Fruit fly (Drosophila melanogaster): Measurements from ENCODE around the gene CG7202.

CG7202 gene

dm6 chr3L:21515823-21516715 lies 23.5 kb upstream of the CG7202 start, which contains the start of the genes SAK and Cdk12 (continued):
- TF ChIP-seq NC2β (GFP tag; optimal IDR thresholded peaks at IDR 0.05) (no peak), Six4 (GFP tag; optimal IDR thresholded peaks at IDR 0.05) (peak; percentile 80), ttk (GFP tag; IDR thresholded peaks at IDR 0.05) (peak; percentile 82), psq (GFP tag; optimal IDR thresholded peaks at IDR 0.05) (peak; percentile 63), lov (optimal IDR thresholded peaks at IDR 0.05) (no peak), lov (GFP tag; IDR thresholded peaks at IDR 0.05) (no peak), CG14441 (GFP tag; IDR thresholded peaks at IDR 0.05) (peak; percentile 77), CG12391 (tag; optimal IDR thresholded peaks at IDR 0.05) (peak; percentile 91), CG30403 (GFP tag; optimal IDR thresholded peaks at IDR 0.05) (peak; percentile 92), bbx (GFP tag; IDR thresholded peaks at IDR 0.05; ENCODE audit: partially characterized antibody) (no peak), CG12769 (tag; optimal IDR thresholded peaks at IDR 0.05) (peak; percentile 72), CG2889 (GFP tag; IDR thresholded peaks at IDR 0.05) (peak; percentile 81; the same call in 2 of the 3 replicates), Atf3 (GFP tag; optimal IDR thresholded peaks at IDR 0.05) (no peak), ERR (GFP tag; optimal IDR thresholded peaks at IDR 0.05) (peak; percentile 30), CG30020 (tag; optimal IDR thresholded peaks at IDR 0.05) (peak; percentile 89), her (GFP tag; optimal IDR thresholded peaks at IDR 0.05) (no peak), CG31388 (GFP tag; optimal IDR thresholded peaks at IDR 0.05) (peak; percentile 76), CG10431 (GFP tag; optimal IDR thresholded peaks at IDR 0.05) (peak; percentile 38), klu (GFP tag; IDR thresholded peaks at IDR 0.05) (peak; percentile 81), Dip3 (GFP tag; optimal IDR thresholded peaks at IDR 0.05) (peak; percentile 71), CG11504 (tag; optimal IDR thresholded peaks at IDR 0.05) (peak; percentile 88), sr (GFP tag; IDR thresholded peaks at IDR 0.05) (peak; percentile 5; the same call in 1 of the 3 replicates), CG8290 (GFP tag; optimal IDR thresholded peaks at IDR 0.05) (peak; percentile 82), CG8290 (tag; optimal IDR thresholded peaks at IDR 0.05) (peak; percentile 58 to 62), NC2α (GFP tag; optimal IDR thresholded peaks at IDR 0.05) (no peak), CG6175 (GFP tag; IDR thresholded peaks at IDR 0.05) (peak; percentile 53), Dip2 (GFP tag; IDR thresholded peaks at IDR 0.05) (no peak; the same call in 1 of the 2 replicates), CG4707 (GFP tag; optimal IDR thresholded peaks at IDR 0.05) (no peak), chm (GFP tag; IDR thresholded peaks at IDR 0.05) (peak; percentile 28), NFAT (GFP tag; IDR thresholded peaks at IDR 0.05) (peak; percentile 84), lab (GFP tag; optimal IDR thresholded peaks at IDR 0.05) (peak; percentile 89), CG7786 (GFP tag; optimal IDR thresholded peaks at IDR 0.05) (peak; percentile 65), Max (GFP tag; optimal IDR thresholded peaks at IDR 0.05) (peak; percentile 82), gcm (GFP tag; optimal IDR thresholded peaks at IDR 0.05) (peak; percentile 76), z (GFP tag; IDR thresholded peaks at IDR 0.05) (no peak), CG17568 (GFP tag; optimal IDR thresholded peaks at IDR 0.05) (peak; percentile 48), E2f1 (GFP tag; IDR thresholded peaks at IDR 0.05) (peak; percentile 82), CG2129 (GFP tag; IDR thresholded peaks at IDR 0.05; ENCODE audit: partially characterized antibody) (no peak), dysf (GFP tag; IDR thresholded peaks at IDR 0.05) (peak; percentile 86), CG10543 (GFP tag; optimal IDR thresholded peaks at IDR 0.05) (peak; percentile 95), CG10209 (GFP tag; optimal IDR thresholded peaks at IDR 0.05) (peak; percentile 87), CG34224 (GFP tag; IDR thresholded peaks at IDR 0.05; ENCODE audit: partially characterized antibody) (peak; percentile 37; the same call in 1 of the 3 replicates), Vsx1 (GFP tag; optimal IDR thresholded peaks at IDR 0.05) (peak; percentile 82), sqz (GFP tag; optimal IDR thresholded peaks at IDR 0.05) (peak; percentile 76), CG8089 (GFP tag; optimal IDR thresholded peaks at IDR 0.05) (peak; percentile 36), fd3F (GFP tag; optimal IDR thresholded peaks at IDR 0.05) (peak; percentile 85), NfI (GFP tag; optimal IDR thresholded peaks at IDR 0.05) (peak; percentile 80), CG5245 (GFP tag; optimal IDR thresholded peaks at IDR 0.05) (peak; percentile 54), abd-A (tag; optimal IDR thresholded peaks at IDR 0.05) (peak; percentile 77)
